Fruit fly (Drosophila melanogaster) whole organism, embryonic: ENCODE data around the gene CG17633.

ENCODE experiments used
- Adf1 ChIP-seq: fragments of 200-800 bp; sonication (Bioruptor generic); IDR thresholded peaks from 2 replicates; pipeline ENCODE4 v1.3.6; 2022; ENCODE audit warnings: missing biosample characterization, missing genetic modification characterization
- CG1024 ChIP-seq: fragments of 200-800 bp; sonication (Bioruptor generic); IDR thresholded peaks from 2 replicates; pipeline ENCODE4 v1.3.6; 2022; ENCODE audit warnings: missing biosample characterization, missing genetic modification characterization
- CG10267 ChIP-seq: fragments of 200-800 bp; sonication (Bioruptor generic); optimal IDR thresholded peaks from 2 replicates; lab custom pipeline; 2018; ENCODE audit warnings: missing biosample characterization, mild to moderate bottlenecking, missing genetic modification characterization, moderate library complexity
- CG12769 ChIP-seq: fragments of 200-800 bp; sonication (Bioruptor generic); optimal IDR thresholded peaks from 2 replicates; lab custom pipeline; 2019; ENCODE audit warnings: missing biosample characterization, mild to moderate bottlenecking, missing genetic modification characterization, moderate library complexity
- CG13624 ChIP-seq: fragments of 200-800 bp; sonication (Bioruptor generic); optimal IDR thresholded peaks from 2 replicates; lab custom pipeline; 2016; ENCODE audit warnings: missing biosample characterization, missing genetic modification characterization
- CG14860 ChIP-seq: fragments of 200-800 bp; sonication (Bioruptor generic); IDR thresholded peaks from 3 replicates; pipeline ENCODE4 v1.3.6; 2022; ENCODE audit warnings: missing biosample characterization, missing genetic modification characterization; ENCODE audit not compliant: partially characterized antibody
- CG2712 ChIP-seq: fragments of 200-800 bp; optimal IDR thresholded peaks from 3 replicates; lab custom pipeline; 2019; ENCODE audit warnings: missing biosample characterization, mild to moderate bottlenecking, missing genetic modification characterization, moderate library complexity
- CG7357 ChIP-seq: fragments of 200-800 bp; sonication (Bioruptor generic); IDR thresholded peaks from 3 replicates; pipeline ENCODE4 v1.3.6; 2022; ENCODE audit warnings: missing biosample characterization, missing genetic modification characterization
- CG8089 ChIP-seq: fragments of 200-800 bp; sonication (Bioruptor generic); optimal IDR thresholded peaks from 3 replicates; lab custom pipeline; 2016; ENCODE audit warnings: missing biosample characterization, missing genetic modification characterization
- CG8924 ChIP-seq: fragments of 200-800 bp; optimal IDR thresholded peaks from 3 replicates; lab custom pipeline; 2019; ENCODE audit warnings: missing biosample characterization, mild to moderate bottlenecking, missing genetic modification characterization, moderate library complexity
- CG8944 ChIP-seq: fragments of 200-800 bp; sonication (Bioruptor generic); optimal IDR thresholded peaks from 3 replicates; lab custom pipeline; 2016; ENCODE audit warnings: missing biosample characterization, missing genetic modification characterization
- CG9797 ChIP-seq: fragments of 200-800 bp; sonication (Bioruptor generic); optimal IDR thresholded peaks from 3 replicates; lab custom pipeline; 2018; ENCODE audit warnings: missing biosample characterization, mild to moderate bottlenecking, missing genetic modification characterization
- Doc3 ChIP-seq: fragments of 200-800 bp; sonication (Bioruptor generic); IDR thresholded peaks from 3 replicates; pipeline ENCODE4 v1.3.6; 2022; ENCODE audit warnings: missing biosample characterization, missing genetic modification characterization; ENCODE audit not compliant: partially characterized antibody
- Dref ChIP-seq: fragments of 200-800 bp; sonication (Bioruptor generic); IDR thresholded peaks from 2 replicates; pipeline ENCODE4 v1.3.6; 2022; ENCODE audit warnings: missing biosample characterization, missing genetic modification characterization
- Ets97D ChIP-seq: fragments of 200-800 bp; sonication (Bioruptor generic); optimal IDR thresholded peaks from 3 replicates; lab custom pipeline; 2016; ENCODE audit warnings: missing biosample characterization, missing genetic modification characterization
- GATAe ChIP-seq: fragments of 200-800 bp; sonication (Bioruptor generic); conservative IDR thresholded peaks from 2 replicates; pipeline ENCODE4 v1.3.6; 2022; ENCODE audit warnings: missing biosample characterization, missing genetic modification characterization
- Gsc ChIP-seq: fragments of 200-800 bp; sonication (Bioruptor generic); IDR thresholded peaks from 2 replicates; pipeline ENCODE4 v1.3.6; 2022; ENCODE audit warnings: missing biosample characterization, missing genetic modification characterization
- Hand ChIP-seq: fragments of 200-800 bp; sonication (Bioruptor generic); optimal IDR thresholded peaks from 2 replicates; lab custom pipeline; 2017; ENCODE audit warnings: mild to moderate bottlenecking, missing biosample characterization, missing genetic modification reagents, missing genetic modification characterization
- Hmx ChIP-seq: fragments of 200-800 bp; sonication (Bioruptor generic); optimal IDR thresholded peaks from 2 replicates; lab custom pipeline; 2016; ENCODE audit warnings: missing biosample characterization, missing genetic modification characterization
- Hr78 ChIP-seq, 2 experiments: fragments of 200-800 bp in 1 of 2; fragments of >200 bp in 1 of 2; sonication (Bioruptor generic) in 1 of 2; optimal IDR thresholded peaks; 2 replicates each; lab custom pipeline; 2017 to 2019; ENCODE audit warnings: missing biosample characterization in 2 of 2, missing genetic modification characterization in 2 of 2, mild to moderate bottlenecking in 1 of 2, moderate library complexity in 1 of 2
- Kr ChIP-seq: fragments of 200-800 bp; sonication (Bioruptor generic); optimal IDR thresholded peaks from 2 replicates; lab custom pipeline; 2017; ENCODE audit warnings: missing biosample characterization, mild to moderate bottlenecking, missing genetic modification characterization
- MESR4 ChIP-seq: fragments of 200-800 bp; sonication (Bioruptor generic); optimal IDR thresholded peaks from 2 replicates; lab custom pipeline; 2018; ENCODE audit warnings: missing biosample characterization, mild to moderate bottlenecking, missing genetic modification characterization, moderate library complexity
- Ptx1 ChIP-seq: fragments of 200-800 bp; sonication (Bioruptor generic); IDR thresholded peaks from 2 replicates; pipeline ENCODE4 v1.3.6; 2022; ENCODE audit warnings: missing biosample characterization, missing genetic modification characterization
- Sox100B ChIP-seq: fragments of 200-800 bp; sonication (Bioruptor generic); optimal IDR thresholded peaks from 3 replicates; lab custom pipeline; 2018; ENCODE audit warnings: missing biosample characterization, mild to moderate bottlenecking, missing genetic modification characterization
- Sox102F ChIP-seq: fragments of 200-800 bp; sonication (Bioruptor generic); optimal IDR thresholded peaks from 2 replicates; lab custom pipeline; 2018; ENCODE audit warnings: missing biosample characterization, mild to moderate bottlenecking, missing genetic modification characterization, moderate library complexity
- Sry-β ChIP-seq: fragments of 200-800 bp; sonication (Bioruptor generic); optimal IDR thresholded peaks from 2 replicates; lab custom pipeline; 2018; ENCODE audit warnings: missing biosample characterization, mild to moderate bottlenecking, missing genetic modification characterization, moderate library complexity
- Xbp1 ChIP-seq: fragments of 200-800 bp; sonication (Bioruptor generic); optimal IDR thresholded peaks from 3 replicates; lab custom pipeline; 2016; ENCODE audit warnings: missing biosample characterization, mild to moderate bottlenecking, missing genetic modification characterization
- Xrp1 ChIP-seq: fragments of 200-800 bp; sonication (Bioruptor generic); IDR thresholded peaks from 2 replicates; pipeline ENCODE4 v1.3.6; 2022; ENCODE audit warnings: missing biosample characterization, missing genetic modification characterization
- ab ChIP-seq: fragments of 200-800 bp; sonication (Bioruptor generic); optimal IDR thresholded peaks from 2 replicates; lab custom pipeline; 2016; ENCODE audit warnings: missing biosample characterization, missing genetic modification characterization
- caup ChIP-seq: fragments of 200-800 bp; sonication (Bioruptor generic); optimal IDR thresholded peaks from 3 replicates; lab custom pipeline; 2017; ENCODE audit warnings: missing biosample characterization, mild to moderate bottlenecking, missing genetic modification characterization, moderate library complexity; ENCODE audit not compliant: severe bottlenecking
- chinmo ChIP-seq: fragments of 200-800 bp; sonication (Bioruptor generic); IDR thresholded peaks from 4 replicates; pipeline ENCODE4 v1.3.6; 2022; ENCODE audit warnings: missing biosample characterization, missing genetic modification characterization; ENCODE audit not compliant: partially characterized antibody
- crc ChIP-seq: fragments of 200-800 bp; sonication (Bioruptor generic); optimal IDR thresholded peaks from 2 replicates; lab custom pipeline; 2016; ENCODE audit warnings: missing biosample characterization, missing genetic modification characterization
- crp ChIP-seq, 2 experiments: fragments of 200-800 bp; sonication (Bioruptor generic); optimal IDR thresholded peaks; 2 replicates in 1 of 2; 3 replicates in 1 of 2; lab custom pipeline; 2017; ENCODE audit warnings: missing biosample characterization in 2 of 2, missing genetic modification characterization in 2 of 2, mild to moderate bottlenecking in 1 of 2, moderate library complexity in 1 of 2
- danr ChIP-seq: fragments of 200-800 bp; sonication (Bioruptor generic); IDR thresholded peaks from 2 replicates; pipeline ENCODE4 v1.3.6; 2022; ENCODE audit warnings: missing biosample characterization, missing genetic modification characterization
- disco-r ChIP-seq: fragments of 200-800 bp; sonication (Bioruptor generic); optimal IDR thresholded peaks from 2 replicates; lab custom pipeline; 2016; ENCODE audit warnings: missing biosample characterization, missing genetic modification characterization
- exex ChIP-seq: fragments of 200-800 bp; sonication (Bioruptor generic); optimal IDR thresholded peaks from 4 replicates; lab custom pipeline; 2018; ENCODE audit warnings: missing biosample characterization, mild to moderate bottlenecking, missing genetic modification characterization, moderate library complexity
- gt ChIP-seq: fragments of 200-800 bp; sonication (Bioruptor generic); IDR thresholded peaks from 2 replicates; pipeline ENCODE4 v1.3.6; 2022; ENCODE audit warnings: missing biosample characterization, missing genetic modification characterization
- h ChIP-seq: fragments of >200 bp; optimal IDR thresholded peaks from 2 replicates; lab custom pipeline; 2017
- hb ChIP-seq: fragments of 200-800 bp; sonication (Bioruptor generic); IDR thresholded peaks from 3 replicates; pipeline ENCODE4 v1.3.6; 2022; ENCODE audit warnings: missing biosample characterization, missing genetic modification characterization; ENCODE audit not compliant: partially characterized antibody
- insv ChIP-seq, 2 experiments: fragments of 200-800 bp; sonication (Bioruptor generic); optimal IDR thresholded peaks; 3 replicates each; lab custom pipeline; 2016 to 2018; ENCODE audit warnings: missing biosample characterization in 2 of 2, missing genetic modification characterization in 2 of 2
- jing ChIP-seq: fragments of 200-800 bp; sonication (Bioruptor generic); optimal IDR thresholded peaks from 2 replicates; lab custom pipeline; 2018; ENCODE audit warnings: missing biosample characterization, mild to moderate bottlenecking, missing genetic modification characterization
- onecut ChIP-seq: fragments of 200-800 bp; sonication (Bioruptor generic); IDR thresholded peaks from 2 replicates; pipeline ENCODE4 v1.3.6; 2022; ENCODE audit warnings: missing biosample characterization, missing genetic modification characterization
- p53 ChIP-seq: fragments of 200-800 bp; sonication (Bioruptor generic); optimal IDR thresholded peaks from 2 replicates; lab custom pipeline; 2016; ENCODE audit warnings: missing biosample characterization, missing genetic modification characterization
- pzg ChIP-seq: fragments of 200-800 bp; sonication (Bioruptor generic); optimal IDR thresholded peaks from 3 replicates; lab custom pipeline; 2018; ENCODE audit warnings: missing biosample characterization, mild to moderate bottlenecking, missing genetic modification characterization, moderate library complexity
- ro ChIP-seq: fragments of 200-800 bp; sonication (Bioruptor generic); IDR thresholded peaks from 2 replicates; pipeline ENCODE4 v1.3.6; 2022; ENCODE audit warnings: missing biosample characterization, missing genetic modification characterization
- sima ChIP-seq: fragments of 200-800 bp; sonication (Bioruptor generic); optimal IDR thresholded peaks from 2 replicates; lab custom pipeline; 2016; ENCODE audit warnings: missing biosample characterization, missing genetic modification characterization
- stc ChIP-seq: fragments of 200-800 bp; sonication (Bioruptor generic); IDR thresholded peaks from 2 replicates; pipeline ENCODE4 v1.3.6; 2022; ENCODE audit warnings: missing biosample characterization, missing genetic modification characterization
- stwl ChIP-seq: fragments of 200-800 bp; sonication (Bioruptor generic); optimal IDR thresholded peaks from 3 replicates; lab custom pipeline; 2018; ENCODE audit warnings: missing biosample characterization, mild to moderate bottlenecking, missing genetic modification characterization, moderate library complexity
- tio ChIP-seq: fragments of 200-800 bp; sonication (Bioruptor generic); optimal IDR thresholded peaks from 2 replicates; lab custom pipeline; 2017; ENCODE audit warnings: missing biosample characterization, missing genetic modification characterization, inconsistent platforms
- toy ChIP-seq: fragments of 200-800 bp; sonication (Bioruptor generic); IDR thresholded peaks from 2 replicates; pipeline ENCODE4 v1.3.6; 2022; ENCODE audit warnings: missing biosample characterization, missing genetic modification characterization
- z ChIP-seq: fragments of 200-800 bp; sonication (Bioruptor generic); IDR thresholded peaks from 3 replicates; pipeline ENCODE4 v1.3.6; 2022; ENCODE audit warnings: missing biosample characterization, missing genetic modification characterization

The CG17633 gene

dm6 chr2L:9774980-9775628, 6.2 kb downstream of the CG17633 start, which contains the start of the genes ppk11 and ppk16 (continued):
- TF ChIP-seq Xbp1 (GFP tag; lab: Kevin White, UChicago) (no peak), CG12769 (tag; lab: Kevin White, UChicago) (no peak), Ptx1 (GFP tag; lab: Robert Waterston, UW) (no peak), Dref (GFP tag; lab: Robert Waterston, UW) (no peak), Hand (GFP tag; lab: Kevin White, UChicago) (no peak), Hmx (GFP tag; lab: Kevin White, UChicago) (no peak), CG8924 (no peak), CG7357 (no peak), CG10267 (tag; lab: Kevin White, UChicago) (no peak), stwl (tag; lab: Kevin White, UChicago) (no peak), pzg (GFP tag; lab: Kevin White, UChicago) (no peak), stc (GFP tag; lab: Robert Waterston, UW) (no peak), p53 (GFP tag; lab: Kevin White, UChicago) (no peak), Adf1 (no peak), jing (no peak), CG9797 (GFP tag; lab: Kevin White, UChicago) (no peak), CG8089 (GFP tag; lab: Kevin White, UChicago) (no peak), CG13624 (GFP tag; lab: Kevin White, UChicago) (no peak), Xrp1 (GFP tag; lab: Robert Waterston, UW) (peak; percentile 77), caup (GFP tag; lab: Kevin White, UChicago) (peak; percentile 35), crc (GFP tag; lab: Kevin White, UChicago) (peak; percentile 12), toy (GFP tag; lab: Robert Waterston, UW) (no peak; the same call in 1 of the 2 replicates), Kr (GFP tag; lab: Kevin White, UChicago) (no peak), z (GFP tag; lab: Robert Waterston, UW) (no peak), h (lab: Kevin White, UChicago) (no peak), CG1024 (GFP tag; lab: Robert Waterston, UW) (no peak), Hr78 (GFP tag; optimal IDR thresholded peaks at IDR 0.05; lab: Kevin White, UChicago) (no peak), Sox102F (GFP tag; lab: Kevin White, UChicago) (no peak), CG8944 (GFP tag; lab: Kevin White, UChicago) (no peak), CG14860 (GFP tag; lab: Robert Waterston, UW) (no peak), Sry-β (GFP tag; lab: Kevin White, UChicago) (no peak), onecut (GFP tag; lab: Robert Waterston, UW) (no peak), hb (no peak), disco-r (GFP tag; lab: Kevin White, UChicago) (no peak), GATAe (GFP tag; lab: Robert Waterston, UW) (no peak), Gsc (no peak), crp (GFP tag; optimal IDR thresholded peaks at IDR 0.05; lab: Kevin White, UChicago) (no peak), insv (GFP tag; optimal IDR thresholded peaks at IDR 0.05; lab: Kevin White, UChicago) (no peak), Sox100B (GFP tag; lab: Kevin White, UChicago) (peak; percentile 19), Ets97D (no peak), chinmo (GFP tag; lab: Robert Waterston, UW) (no peak), ro (GFP tag; lab: Robert Waterston, UW) (no peak), tio (GFP tag; lab: Kevin White, UChicago) (peak; percentile 30), exex (no peak), Doc3 (GFP tag; lab: Robert Waterston, UW) (no peak), CG2712 (no peak), MESR4 (GFP tag; lab: Kevin White, UChicago) (no peak), sima (GFP tag; lab: Kevin White, UChicago) (no peak), gt (GFP tag; lab: Robert Waterston, UW) (no peak), danr (no peak), ab (GFP tag; lab: Kevin White, UChicago) (no peak)
